Worm (Caenorhabditis elegans) whole organism, early embryonic: Measurements from ENCODE around the gene col-133.

Experiments used
- aly-1 ChIP-seq: sonication (generic microtip); optimal IDR thresholded peaks from 2 replicates; lab custom pipeline; 2016; ENCODE audit warnings: missing genetic modification characterization, missing compliant biosample characterization
- ama-1 ChIP-seq: fragments of 150-350 bp; optimal IDR thresholded peaks from 2 replicates; lab custom pipeline; 2014
- ceh-13 ChIP-seq: fragments of 200-800 bp; sonication (Bioruptor generic); optimal IDR thresholded peaks from 2 replicates; lab custom pipeline; 2018; ENCODE audit warnings: mild to moderate bottlenecking, missing genetic modification characterization, missing compliant biosample characterization
- ceh-36 ChIP-seq: sonication (generic microtip); optimal IDR thresholded peaks from 2 replicates; lab custom pipeline; 2016; ENCODE audit warnings: missing genetic modification characterization, inconsistent platforms, missing compliant biosample characterization
- ets-7 ChIP-seq: sonication (generic microtip); optimal IDR thresholded peaks from 2 replicates; lab custom pipeline; 2016; ENCODE audit warnings: missing genotype, missing genetic modification characterization, missing compliant biosample characterization
- hnd-1 ChIP-seq: sonication (generic microtip); optimal IDR thresholded peaks from 2 replicates; lab custom pipeline; 2016; ENCODE audit warnings: missing genetic modification characterization, missing compliant biosample characterization
- sea-1 ChIP-seq: fragments of 200-800 bp; sonication (Bioruptor generic); conservative IDR thresholded peaks from 2 replicates; pipeline ENCODE4 v1.3.6; 2022; ENCODE audit warnings: missing genetic modification characterization, missing compliant biosample characterization
- tbx-11 ChIP-seq: fragments of 200-800 bp; sonication (Bioruptor generic); IDR thresholded peaks from 2 replicates; pipeline ENCODE4 v1.3.6; 2022; ENCODE audit warnings: missing genetic modification characterization, missing compliant biosample characterization

ce11 chrIV:14137063-14137462, 37.9 kb upstream of the col-133 start, which contains the start of gene srz-31:
- TF ChIP-seq aly-1 (tag; lab: Kevin White, UChicago): no peak
- TF ChIP-seq ceh-13 (GFP tag; lab: Kevin White, UChicago): no peak
- TF ChIP-seq hnd-1 (tag; lab: Kevin White, UChicago): no peak
- TF ChIP-seq ceh-36 (tag; lab: Kevin White, UChicago): no peak
- no peak for TF ChIP-seq sea-1 (GFP tag; lab: Robert Waterston, UW)
- TF ChIP-seq ets-7 (tag; lab: Kevin White, UChicago): no peak
- TF ChIP-seq ama-1 (lab: Kevin White, UChicago): no peak
- TF ChIP-seq tbx-11: no peak
